Worm (Caenorhabditis elegans) whole organism, L4/young adult: ENCODE data around the gene lpl-1.

Experiments used
- W03F9.2 ChIP-seq: fragments of 150-350 bp; optimal IDR thresholded peaks from 2 replicates; lab custom pipeline; 2014; ENCODE audit warnings: missing biosample characterization, missing genetic modification characterization
- dao-5 ChIP-seq: sonication (generic microtip); optimal IDR thresholded peaks from 2 replicates; lab custom pipeline; 2016; ENCODE audit warnings: missing genotype, missing genetic modification characterization, moderate library complexity, missing compliant biosample characterization
- him-1 ChIP-seq: sonication (generic microtip); optimal IDR thresholded peaks from 2 replicates; lab custom pipeline; 2016; ENCODE audit warnings: missing genotype, missing genetic modification reagents, missing genetic modification characterization, missing compliant biosample characterization

DNA sequence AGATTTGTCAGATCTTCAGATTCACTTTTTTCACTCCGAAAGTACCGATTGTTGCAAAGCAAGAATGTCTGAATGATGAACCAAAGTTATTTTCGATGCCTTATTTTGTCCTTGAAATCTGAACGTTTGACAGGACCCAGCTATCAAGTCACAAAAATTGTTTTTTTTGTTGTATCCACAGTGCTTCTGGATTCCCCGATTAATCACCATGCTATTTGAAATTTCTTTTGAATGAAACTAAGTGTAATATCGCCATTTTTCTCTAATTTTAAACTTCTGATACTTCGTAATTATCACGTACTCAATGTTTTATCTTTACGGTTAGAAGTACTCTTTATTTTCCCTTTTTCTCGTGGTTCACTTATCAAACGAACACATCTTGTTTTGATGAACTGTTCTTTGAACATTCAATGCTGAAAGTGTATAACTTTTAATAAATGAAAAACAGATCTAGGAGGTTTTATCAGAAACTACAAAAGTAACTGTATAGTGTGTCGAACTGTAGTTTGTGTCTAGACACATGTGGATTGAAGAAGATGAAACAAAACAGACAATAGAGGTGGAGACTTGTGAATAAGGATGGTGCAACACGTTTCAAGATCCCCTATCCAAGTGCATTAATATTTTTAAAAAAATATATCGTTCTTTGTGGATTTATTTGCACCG lies 42.2 kb downstream of the lpl-1 start:
- TF ChIP-seq him-1 (tag; lab: Kevin White, UChicago) = no peak
- TF ChIP-seq dao-5 (tag; lab: Kevin White, UChicago) = no peak
- TF ChIP-seq W03F9.2 (tag; lab: Kevin White, UChicago) = no peak
